Fruit fly (Drosophila melanogaster): ENCODE results near the gene hiro.

DNA sequence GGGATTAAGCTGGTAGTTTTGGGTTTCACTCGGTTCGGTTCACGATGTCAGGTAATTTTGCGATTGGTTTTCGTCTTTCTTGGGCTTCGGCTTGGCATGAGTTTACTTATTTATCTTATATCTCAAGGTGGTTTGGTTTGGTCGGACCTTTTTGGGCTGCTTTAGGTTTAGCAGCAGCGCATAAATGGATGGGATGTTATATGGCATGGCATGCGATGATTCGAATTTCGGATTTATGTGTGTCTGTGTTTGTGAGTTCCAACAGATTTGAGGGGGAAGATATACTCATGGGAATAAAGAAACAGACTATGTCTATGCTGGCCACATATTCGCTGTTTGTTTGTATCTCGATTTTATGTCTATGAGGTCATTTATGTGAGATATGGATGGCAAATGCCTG is 10.0 kb upstream of the hiro start:
- TF ChIP-seq insv (optimal IDR thresholded peaks at IDR 0.05) (no peak), psq (optimal IDR thresholded peaks at IDR 0.05) (no peak), Sin3A (optimal IDR thresholded peaks at IDR 0.05) (no peak), ttk (optimal IDR thresholded peaks at IDR 0.05) (no peak), Myc (optimal IDR thresholded peaks at IDR 0.05) (no peak), h (optimal IDR thresholded peaks at IDR 0.05) (no peak)
